Fruit fly (Drosophila melanogaster) whole organism, pupa: Measurements from ENCODE around the gene bam.

Experiments
- CG10348 ChIP-seq: fragments of 200-800 bp; sonication (Bioruptor generic); IDR thresholded peaks from 2 replicates; pipeline ENCODE4 v1.3.6; 2022; ENCODE audit warnings: missing biosample characterization, missing genetic modification characterization
- CG13204 ChIP-seq: fragments of 200-800 bp; sonication (Bioruptor generic); optimal IDR thresholded peaks from 2 replicates; lab custom pipeline; 2018; ENCODE audit warnings: missing biosample characterization, mild to moderate bottlenecking, missing genetic modification characterization, moderate library complexity
- CG15710 ChIP-seq: fragments of 200-800 bp; sonication (Bioruptor generic); optimal IDR thresholded peaks from 2 replicates; lab custom pipeline; 2018; ENCODE audit warnings: missing biosample characterization, mild to moderate bottlenecking, missing genetic modification characterization, moderate library complexity
- CG17806 ChIP-seq: fragments of 200-800 bp; sonication (Bioruptor generic); optimal IDR thresholded peaks from 2 replicates; lab custom pipeline; 2018; ENCODE audit warnings: missing biosample characterization, mild to moderate bottlenecking, missing genetic modification characterization, moderate library complexity
- CG32121 ChIP-seq: fragments of 200-800 bp; sonication (Bioruptor generic); IDR thresholded peaks from 2 replicates; pipeline ENCODE4 v1.3.6; 2022; ENCODE audit warnings: missing biosample characterization, missing genetic modification characterization
- CG4496 ChIP-seq: fragments of 200-800 bp; sonication (Bioruptor generic); IDR thresholded peaks from 3 replicates; pipeline ENCODE4 v1.3.6; 2022; ENCODE audit warnings: missing biosample characterization, missing genetic modification characterization
- CG8301 ChIP-seq: fragments of 200-800 bp; sonication (Bioruptor generic); optimal IDR thresholded peaks from 2 replicates; lab custom pipeline; 2018; ENCODE audit warnings: missing biosample characterization, mild to moderate bottlenecking, missing genetic modification characterization
- CG9948 ChIP-seq: fragments of 200-800 bp; sonication (Bioruptor generic); optimal IDR thresholded peaks from 2 replicates; lab custom pipeline; 2018; ENCODE audit warnings: missing biosample characterization, mild to moderate bottlenecking, missing genetic modification characterization, moderate library complexity
- EcR ChIP-seq: fragments of 200-800 bp; sonication (Bioruptor generic); optimal IDR thresholded peaks from 3 replicates; lab custom pipeline; 2019; ENCODE audit warnings: missing biosample characterization, missing genetic modification characterization, mild to moderate bottlenecking, moderate library complexity, missing genetic modification reagents
- Ets98B ChIP-seq: fragments of 200-800 bp; sonication (Bioruptor generic); IDR thresholded peaks from 2 replicates; pipeline ENCODE4 v1.3.6; 2022; ENCODE audit warnings: missing biosample characterization, missing genetic modification characterization
- fd96Ca ChIP-seq: fragments of 200-800 bp; sonication (Bioruptor generic); IDR thresholded peaks from 3 replicates; pipeline ENCODE4 v1.3.6; 2022; ENCODE audit warnings: missing biosample characterization, missing genetic modification characterization

dm6 chr3R:25193726-25194204 lies 51.1 kb downstream of the bam start, which contains the start of gene lobo:
- no peak for TF ChIP-seq CG10348 (GFP tag; lab: Robert Waterston, UW)
- TF ChIP-seq EcR (GFP tag; lab: Kevin White, UChicago): no peak
- TF ChIP-seq CG4496 (GFP tag; lab: Robert Waterston, UW): peak; percentile 15; the same call in 1 of the 3 replicates
- TF ChIP-seq CG17806: no peak
- no peak for TF ChIP-seq CG15710
- no peak for TF ChIP-seq fd96Ca (GFP tag; lab: Robert Waterston, UW)
- TF ChIP-seq CG9948 (tag; lab: Kevin White, UChicago): no peak
- no peak for TF ChIP-seq CG8301 (tag; lab: Kevin White, UChicago)
- TF ChIP-seq CG32121: no peak
- no peak for TF ChIP-seq CG13204
- no peak for TF ChIP-seq Ets98B (GFP tag; lab: Robert Waterston, UW)
